Worm (Caenorhabditis elegans): ENCODE data around the gene B0252.1.

Gene B0252.1

DNA sequence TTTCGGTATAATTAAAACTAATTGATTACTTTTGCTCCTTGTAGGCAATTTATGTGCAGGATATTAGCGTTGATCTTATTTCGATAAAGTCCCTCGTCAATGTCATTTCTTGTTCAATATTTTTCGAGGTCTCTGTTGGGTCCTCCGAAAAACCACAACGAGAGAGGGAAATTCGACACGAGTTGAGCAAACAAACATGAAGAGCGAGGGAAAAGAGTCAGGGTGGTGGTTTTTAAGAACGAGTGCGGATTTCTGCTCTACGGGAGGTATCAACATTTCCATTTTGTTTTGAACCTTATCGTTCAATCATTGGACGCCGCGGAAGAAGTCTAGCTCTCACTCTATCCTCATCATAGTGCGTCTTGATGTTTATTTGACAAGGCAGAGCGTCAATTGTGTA, 15.2 kb downstream of the B0252.1 start:
- no peak for TF ChIP-seq swsn-7 (tag; optimal IDR thresholded peaks at IDR 0.05)
- TF ChIP-seq lin-14 (GFP tag; optimal IDR thresholded peaks at IDR 0.05): peak; percentile 5

DNA sequence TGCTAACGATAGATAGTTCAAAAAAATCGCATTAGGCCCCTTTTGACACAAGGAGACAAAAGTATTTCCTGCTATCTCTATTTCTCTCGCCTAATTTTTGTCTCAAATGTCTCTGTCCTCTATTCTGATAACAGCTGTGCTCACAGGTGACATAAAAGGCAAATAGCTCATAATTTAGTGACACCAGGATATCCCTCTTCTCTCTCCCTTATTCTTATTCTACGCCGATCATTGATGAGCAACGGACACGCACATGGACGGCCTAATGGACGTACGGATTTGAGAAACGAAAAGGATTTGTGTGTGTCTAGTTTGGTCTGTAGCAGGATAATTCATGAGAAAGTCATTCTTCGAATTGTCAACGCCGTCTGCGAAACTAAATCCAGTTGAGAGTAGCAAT, 16.5 kb downstream of the B0252.1 start:
- TF ChIP-seq aly-2 (tag; optimal IDR thresholded peaks at IDR 0.05) (no peak), lir-3 (tag; optimal IDR thresholded peaks at IDR 0.05; ENCODE audit: poor library complexity) (no peak), fkh-8 (tag; optimal IDR thresholded peaks at IDR 0.05) (no peak), unc-86 (tag; optimal IDR thresholded peaks at IDR 0.05) (peak; percentile 36), mef-2 (tag; optimal IDR thresholded peaks at IDR 0.05) (no peak), lin-14 (GFP tag; optimal IDR thresholded peaks at IDR 0.05) (no peak), dpl-1 (GFP tag; optimal IDR thresholded peaks at IDR 0.05) (no peak), nhr-12 (tag; optimal IDR thresholded peaks at IDR 0.05) (no peak), vab-15 (tag; optimal IDR thresholded peaks at IDR 0.05) (no peak), ama-1 (optimal IDR thresholded peaks at IDR 0.05) (no peak), ceh-88 (GFP tag; IDR thresholded peaks at IDR 0.05) (no peak), pqm-1 (tag; optimal IDR thresholded peaks at IDR 0.05) (no peak), dsc-1 (tag; optimal IDR thresholded peaks at IDR 0.05) (peak; percentile 41), ceh-63 (GFP tag; optimal IDR thresholded peaks at IDR 0.05) (no peak), skn-1 (tag; optimal IDR thresholded peaks at IDR 0.05) (no peak), fkh-10 (GFP tag; optimal IDR thresholded peaks at IDR 0.05) (no peak), lin-39 (tag; optimal IDR thresholded peaks at IDR 0.05) (no peak), isw-1 (GFP tag; IDR thresholded peaks at IDR 0.05) (no peak), grh-1 (GFP tag; IDR thresholded peaks at IDR 0.05) (no peak), nhr-76 (tag; optimal IDR thresholded peaks at IDR 0.05) (no peak), nhr-84 (tag; optimal IDR thresholded peaks at IDR 0.05) (no peak), mep-1 (tag; optimal IDR thresholded peaks at IDR 0.05) (no peak), tlp-1 (tag; optimal IDR thresholded peaks at IDR 0.05) (no peak), C34B4.2 (tag; optimal IDR thresholded peaks at IDR 0.05) (no peak), tbx-2 (tag; optimal IDR thresholded peaks at IDR 0.05) (peak; percentile 29), C16A3.4 (tag; optimal IDR thresholded peaks at IDR 0.05) (no peak), lsy-2 (tag; optimal IDR thresholded peaks at IDR 0.05) (no peak), C04F5.9 (tag; optimal IDR thresholded peaks at IDR 0.05) (no peak), aha-1 (tag; optimal IDR thresholded peaks at IDR 0.05) (no peak), snpc-4 (tag; optimal IDR thresholded peaks at IDR 0.05) (no peak), ztf-11 (tag; optimal IDR thresholded peaks at IDR 0.05) (peak in 1 of 2 experiments; percentile 50), swsn-7 (tag; optimal IDR thresholded peaks at IDR 0.05) (no peak), ets-5 (GFP tag; IDR thresholded peaks at IDR 0.05) (no peak), lin-35 (GFP tag; optimal IDR thresholded peaks at IDR 0.05) (no peak), egl-13 (tag; optimal IDR thresholded peaks at IDR 0.05) (peak; percentile 19), sox-4 (tag; optimal IDR thresholded peaks at IDR 0.05) (no peak), efl-1 (optimal IDR thresholded peaks at IDR 0.05) (no peak), efl-1 (GFP tag; optimal IDR thresholded peaks at IDR 0.05 in 1 of 2) (peak in 1 of 2 experiments; percentile 88), nhr-47 (tag; optimal IDR thresholded peaks at IDR 0.05) (no peak), nhr-20 (tag; optimal IDR thresholded peaks at IDR 0.05) (no peak), nhr-19 (GFP tag; conservative IDR thresholded peaks at IDR 0.05) (no peak), blmp-1 (tag; optimal IDR thresholded peaks at IDR 0.05) (no peak), Y116A8C.19 (tag; optimal IDR thresholded peaks at IDR 0.05; ENCODE audit: borderline replicate concordance) (no peak), ceh-8 (GFP tag; optimal IDR thresholded peaks at IDR 0.05) (no peak), nhr-11 (tag; optimal IDR thresholded peaks at IDR 0.05) (no peak), ceh-90 (tag; optimal IDR thresholded peaks at IDR 0.05) (no peak), nhr-85 (tag) (no peak), elt-3 (tag; optimal IDR thresholded peaks at IDR 0.05) (no peak), xbp-1 (tag; optimal IDR thresholded peaks at IDR 0.05) (no peak), ztf-4 (tag; optimal IDR thresholded peaks at IDR 0.05) (no peak)
